Worm (Caenorhabditis elegans) whole organism, L1 larva: ENCODE measurements around the gene T28F3.11.

Experiments
- C04F5.9 ChIP-seq: sonication (generic microtip); optimal IDR thresholded peaks from 2 replicates; lab custom pipeline; 2016; ENCODE audit warnings: missing genetic modification characterization, missing compliant biosample characterization
- C34B4.2 ChIP-seq: sonication (generic microtip); optimal IDR thresholded peaks from 2 replicates; lab custom pipeline; 2017; ENCODE audit warnings: mild to moderate bottlenecking, missing genetic modification characterization, missing compliant biosample characterization
- Y116A8C.19 ChIP-seq: sonication (generic microtip); optimal IDR thresholded peaks from 2 replicates; lab custom pipeline; 2016; ENCODE audit warnings: missing compliant biosample characterization, missing genetic modification characterization, borderline replicate concordance
- aha-1 ChIP-seq: fragments of 150-350 bp; optimal IDR thresholded peaks from 2 replicates; lab custom pipeline; 2014; ENCODE audit warnings: missing biosample characterization, missing genetic modification characterization
- alr-1 ChIP-seq: fragments of 200-800 bp; sonication (Bioruptor generic); optimal IDR thresholded peaks from 2 replicates; lab custom pipeline; 2018; ENCODE audit warnings: borderline replicate concordance, mild to moderate bottlenecking, missing genetic modification characterization, missing compliant biosample characterization
- aly-2 ChIP-seq: fragments of 150-350 bp; optimal IDR thresholded peaks from 2 replicates; lab custom pipeline; 2014; ENCODE audit warnings: missing biosample characterization, missing genetic modification characterization
- ama-1 ChIP-seq: fragments of 150-350 bp; optimal IDR thresholded peaks from 2 replicates; lab custom pipeline; 2014
- blmp-1 ChIP-seq: fragments of 150-350 bp; optimal IDR thresholded peaks from 2 replicates; lab custom pipeline; 2014; ENCODE audit warnings: missing biosample characterization, missing genetic modification characterization
- ceh-82 ChIP-seq, 3 experiments: fragments of 150-350 bp in 1 of 3; sonication (generic microtip) in 2 of 3; optimal IDR thresholded peaks; 2 replicates each; lab custom pipeline; 2014 to 2017; ENCODE audit warnings: missing biosample characterization in 3 of 3, missing genetic modification characterization in 3 of 3
- ceh-88 ChIP-seq: fragments of 200-800 bp; sonication (Bioruptor generic); IDR thresholded peaks from 2 replicates; pipeline ENCODE4 v1.3.6; 2022; ENCODE audit warnings: missing genetic modification characterization, missing compliant biosample characterization
- ceh-90 ChIP-seq: sonication (generic microtip); optimal IDR thresholded peaks from 2 replicates; lab custom pipeline; 2016; ENCODE audit warnings: missing genetic modification characterization, missing compliant biosample characterization
- dsc-1 ChIP-seq: sonication (generic microtip); optimal IDR thresholded peaks from 2 replicates; lab custom pipeline; 2016; ENCODE audit warnings: mild to moderate bottlenecking, missing genetic modification characterization, missing compliant biosample characterization
- efl-1 ChIP-seq, 4 experiments: fragments of 150-350 bp; optimal IDR thresholded peaks in 3 of 4; peaks in 1 of 4; 1 replicate in 1 of 4; 2 replicates in 3 of 4; lab custom pipeline; 2014; ENCODE audit warnings: missing biosample characterization in 2 of 4, missing genetic modification characterization in 2 of 4, missing genetic modification reagents in 2 of 4
- egl-13 ChIP-seq: sonication (generic microtip); optimal IDR thresholded peaks from 2 replicates; lab custom pipeline; 2016; ENCODE audit warnings: missing genotype, missing genetic modification reagents, missing genetic modification characterization, missing compliant biosample characterization
- elt-2 ChIP-seq: sonication (generic microtip); optimal IDR thresholded peaks from 2 replicates; lab custom pipeline; 2016; ENCODE audit warnings: missing genetic modification characterization, mild to moderate bottlenecking, inconsistent platforms, missing compliant biosample characterization, missing genetic modification reagents
- elt-3 ChIP-seq, 6 experiments: fragments of 150-350 bp in 1 of 6; sonication (generic microtip); optimal IDR thresholded peaks; 2 replicates each; lab custom pipeline; 2017 to 2018; ENCODE audit warnings: missing biosample characterization in 6 of 6, missing genetic modification characterization in 6 of 6, inconsistent platforms in 1 of 6
- ets-5 ChIP-seq: fragments of 200-800 bp; sonication (Bioruptor generic); IDR thresholded peaks from 2 replicates; pipeline ENCODE4 v1.3.6; 2022; ENCODE audit warnings: missing genetic modification characterization, missing compliant biosample characterization
- fkh-4 ChIP-seq: sonication (generic microtip); optimal IDR thresholded peaks from 2 replicates; lab custom pipeline; 2016; ENCODE audit warnings: missing compliant biosample characterization, missing genetic modification characterization, borderline replicate concordance
- fkh-8 ChIP-seq: sonication (generic microtip); optimal IDR thresholded peaks from 2 replicates; lab custom pipeline; 2016; ENCODE audit warnings: mild to moderate bottlenecking, missing genetic modification characterization, missing compliant biosample characterization
- grh-1 ChIP-seq: fragments of 200-800 bp; sonication (Bioruptor generic); IDR thresholded peaks from 2 replicates; pipeline ENCODE4 v1.3.6; 2022; ENCODE audit warnings: missing genetic modification reagents, missing genetic modification characterization, missing compliant biosample characterization
- hlh-4 ChIP-seq: sonication (generic microtip); optimal IDR thresholded peaks from 2 replicates; lab custom pipeline; 2016; ENCODE audit warnings: mild to moderate bottlenecking, missing genetic modification characterization, missing compliant biosample characterization
- hpl-2 ChIP-seq: fragments of 150-350 bp; optimal IDR thresholded peaks from 2 replicates; lab custom pipeline; 2014; ENCODE audit warnings: missing biosample characterization, missing genetic modification reagents, missing genetic modification characterization
- mdl-1 ChIP-seq, 2 experiments: fragments of 150-350 bp; optimal IDR thresholded peaks; 2 replicates each; lab custom pipeline; 2014 to 2017; ENCODE audit warnings: missing biosample characterization in 2 of 2, missing genetic modification characterization in 2 of 2, inconsistent platforms in 1 of 2
- mef-2 ChIP-seq: fragments of 150-350 bp; optimal IDR thresholded peaks from 2 replicates; lab custom pipeline; 2014; ENCODE audit warnings: missing biosample characterization, missing genetic modification characterization
- nhr-19 ChIP-seq: fragments of 200-800 bp; sonication (Bioruptor generic); conservative IDR thresholded peaks from 2 replicates; pipeline ENCODE4 v1.3.6; 2022; ENCODE audit warnings: missing genetic modification characterization, missing compliant biosample characterization
- nhr-237 ChIP-seq: fragments of 150-350 bp; optimal IDR thresholded peaks from 2 replicates; lab custom pipeline; 2014; ENCODE audit warnings: missing biosample characterization, missing genetic modification characterization
- nhr-47 ChIP-seq: sonication (generic microtip); optimal IDR thresholded peaks from 2 replicates; lab custom pipeline; 2016; ENCODE audit warnings: mild to moderate bottlenecking, missing genetic modification characterization, moderate library complexity, missing compliant biosample characterization
- nhr-71 ChIP-seq: sonication (generic microtip); optimal IDR thresholded peaks from 2 replicates; lab custom pipeline; 2016; ENCODE audit warnings: mild to moderate bottlenecking, missing genetic modification characterization, moderate library complexity, missing compliant biosample characterization
- nhr-77 ChIP-seq: fragments of 150-350 bp; optimal IDR thresholded peaks from 2 replicates; lab custom pipeline; 2014; ENCODE audit warnings: missing biosample characterization, missing genetic modification characterization
- nhr-85 ChIP-seq: sonication (generic microtip); peaks from one replicate; lab custom pipeline; 2016; ENCODE audit warnings: missing genetic modification characterization, inconsistent platforms, missing compliant biosample characterization
- pag-3 ChIP-seq: sonication (generic microtip); optimal IDR thresholded peaks from 2 replicates; lab custom pipeline; 2017; ENCODE audit warnings: missing genetic modification characterization, mild to moderate bottlenecking, missing compliant biosample characterization, antibody characterized with exemption, borderline replicate concordance; ENCODE audit not compliant: insufficient read depth
- sox-4 ChIP-seq: sonication (generic microtip); optimal IDR thresholded peaks from 2 replicates; lab custom pipeline; 2016; ENCODE audit warnings: missing genetic modification characterization, missing compliant biosample characterization
- tbx-2 ChIP-seq: sonication (generic microtip); optimal IDR thresholded peaks from 2 replicates; lab custom pipeline; 2016; ENCODE audit warnings: missing genetic modification characterization, missing compliant biosample characterization
- tlp-1 ChIP-seq: fragments of 150-350 bp; optimal IDR thresholded peaks from 2 replicates; lab custom pipeline; 2014; ENCODE audit warnings: missing biosample characterization, missing genetic modification characterization
- unc-30 ChIP-seq: sonication (generic microtip); optimal IDR thresholded peaks from 2 replicates; lab custom pipeline; 2017; ENCODE audit warnings: missing biosample characterization, missing genetic modification characterization
- unc-86 ChIP-seq: sonication (generic microtip); optimal IDR thresholded peaks from 2 replicates; lab custom pipeline; 2016; ENCODE audit warnings: missing genetic modification characterization, missing compliant biosample characterization
- xbp-1 ChIP-seq: sonication (generic microtip); optimal IDR thresholded peaks from 2 replicates; lab custom pipeline; 2016; ENCODE audit warnings: missing genetic modification characterization, missing compliant biosample characterization
- zip-4 ChIP-seq: fragments of 200-800 bp; sonication (Bioruptor generic); optimal IDR thresholded peaks from 2 replicates; lab custom pipeline; 2018; ENCODE audit warnings: mild to moderate bottlenecking, missing genetic modification characterization, moderate library complexity, missing compliant biosample characterization
- ztf-4 ChIP-seq: fragments of 150-350 bp; optimal IDR thresholded peaks from 2 replicates; lab custom pipeline; 2014; ENCODE audit warnings: missing biosample characterization, missing genetic modification characterization

Gene T28F3.11

DNA sequence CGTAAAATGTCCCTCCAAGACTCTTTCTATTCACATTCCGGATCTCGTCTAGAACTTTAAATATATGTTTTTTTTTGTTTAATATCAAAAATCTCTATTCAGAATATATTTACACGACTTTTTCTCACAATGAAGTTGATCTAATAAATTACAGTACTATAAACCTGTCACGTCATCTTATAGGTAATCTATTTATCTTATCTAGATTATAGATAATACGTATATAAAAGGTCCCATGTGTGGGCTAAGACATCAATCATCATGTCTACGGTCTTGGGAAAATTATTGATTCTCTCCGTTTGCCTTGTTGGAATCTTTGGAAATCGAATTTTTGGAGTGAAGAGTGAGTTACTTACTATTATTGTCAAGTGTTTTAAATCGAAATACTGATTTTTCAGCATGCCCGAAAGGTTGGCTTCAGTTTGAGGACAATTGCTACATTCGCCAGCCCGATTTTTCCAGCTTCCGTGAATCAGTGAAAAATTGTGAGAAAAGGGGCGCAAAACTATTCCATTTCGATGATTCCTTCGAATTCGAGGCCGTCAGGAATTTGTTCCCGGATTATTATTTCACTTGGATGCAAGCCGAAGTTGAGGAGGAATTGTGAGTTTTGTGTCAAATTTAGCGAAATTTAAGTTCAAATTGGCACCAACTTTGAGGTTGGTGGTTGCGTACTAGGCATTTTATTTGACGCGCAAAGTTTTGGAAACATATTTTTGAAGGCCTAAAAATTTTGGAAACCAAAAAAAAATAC lies 14.6 kb downstream of the T28F3.11 start, which contains the start of gene clec-196 (continued):
- TF ChIP-seq tbx-2 (tag; lab: Kevin White, UChicago) (no peak), ama-1 (lab: Kevin White, UChicago) (no peak), ceh-82 (tag; optimal IDR thresholded peaks at IDR 0.05; lab: Kevin White, UChicago) (no peak), dsc-1 (tag; lab: Kevin White, UChicago) (no peak), elt-2 (no peak), efl-1 (optimal IDR thresholded peaks at IDR 0.05; lab: Kevin White, UChicago) (peak in 1 of 2 experiments; percentile 67), efl-1 (GFP tag; optimal IDR thresholded peaks at IDR 0.05 in 1 of 2; lab: Kevin White, UChicago) (peak; percentile 76 to 96), xbp-1 (no peak)

DNA sequence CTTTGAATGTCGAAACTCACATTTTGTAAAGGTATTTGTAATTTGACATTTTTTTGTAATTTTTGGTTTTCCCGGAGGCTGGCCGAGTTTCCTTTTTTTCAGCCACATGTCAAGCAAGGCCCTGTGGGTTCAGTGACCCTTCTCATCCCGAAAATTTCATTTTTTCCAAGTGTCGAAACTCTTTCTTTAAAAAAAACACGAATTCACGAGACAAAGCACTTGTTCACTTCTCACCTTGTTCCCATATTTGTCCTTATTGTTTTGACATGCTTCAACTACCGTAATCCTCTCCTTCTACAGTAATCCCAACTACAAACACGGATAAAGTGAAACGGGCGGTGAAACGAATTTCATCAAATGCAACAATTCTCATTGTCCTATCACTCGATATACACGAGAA lies 16.2 kb downstream of the T28F3.11 start, which contains the start of gene lhfp-4:
TSS of gene lhfp-4 (plus strand) at position 301 of the 400 bp plus-strand sequence.
- TF ChIP-seq hlh-4 (tag; lab: Kevin White, UChicago) (no peak), ets-5 (GFP tag; lab: Robert Waterston, UW) (no peak), efl-1 (optimal IDR thresholded peaks at IDR 0.05; lab: Kevin White, UChicago) (no peak), efl-1 (GFP tag; optimal IDR thresholded peaks at IDR 0.05 in 1 of 2; lab: Kevin White, UChicago) (peak in 1 of 2 experiments; percentile 22)

DNA sequence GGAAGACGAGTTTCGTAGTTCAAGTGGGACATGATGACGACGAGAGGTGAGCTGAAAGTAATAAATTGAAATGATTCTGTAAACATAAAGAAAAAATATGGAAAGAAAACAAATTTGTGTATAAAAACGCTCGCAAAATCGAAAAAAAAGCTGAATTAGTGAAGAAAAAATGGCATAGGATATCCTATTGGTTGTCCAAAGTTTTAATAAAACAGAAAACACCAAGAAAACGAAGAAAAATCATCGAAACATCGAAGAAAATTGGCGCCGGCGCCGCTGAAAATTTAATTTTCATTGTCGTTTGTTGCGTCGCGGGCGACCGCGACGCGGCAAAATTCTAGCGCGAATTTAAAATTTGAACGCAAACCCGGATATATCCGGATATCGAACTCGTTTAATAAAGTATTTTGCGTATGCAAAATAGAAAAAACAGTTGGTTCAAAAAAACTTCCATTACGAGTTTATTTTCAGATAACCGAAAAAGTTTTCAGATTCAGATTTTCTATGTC lies 17.8 kb downstream of the T28F3.11 start, which contains the start of gene gln-5:
TSS of gene gln-5 (minus strand) at position 51 of the 509 bp plus-strand sequence.
- TF ChIP-seq sox-4 (tag; lab: Kevin White, UChicago): no peak
- peak in 1 of 2 experiments; percentile 29 for TF ChIP-seq efl-1 (optimal IDR thresholded peaks at IDR 0.05; lab: Kevin White, UChicago)
- peak in 1 of 2 experiments; percentile 31 for TF ChIP-seq efl-1 (GFP tag; optimal IDR thresholded peaks at IDR 0.05 in 1 of 2; lab: Kevin White, UChicago)
- TF ChIP-seq, all 84 proteins: peak for 1

DNA sequence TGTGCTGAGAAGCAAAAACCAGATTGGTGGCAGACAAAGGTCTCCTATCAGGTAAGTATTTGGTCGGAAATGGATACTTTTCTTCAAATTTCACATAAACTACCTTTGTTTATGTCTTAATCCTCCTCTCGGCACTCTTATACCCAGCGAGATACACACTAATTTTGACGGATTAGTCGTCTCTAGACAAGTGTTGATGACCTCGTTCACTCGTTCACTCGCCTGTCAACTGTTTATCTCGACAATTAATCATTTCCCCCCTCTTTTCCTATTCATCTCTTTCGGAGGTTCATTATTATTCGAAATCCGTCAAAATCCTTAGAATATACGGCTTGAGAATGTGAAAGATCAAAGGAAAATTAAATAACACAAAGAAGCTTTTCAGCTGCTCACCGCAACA lies 21.8 kb downstream of the T28F3.11 start:
- TF ChIP-seq nhr-71 (tag; lab: Kevin White, UChicago) (no peak), blmp-1 (peak; percentile 12)

DNA sequence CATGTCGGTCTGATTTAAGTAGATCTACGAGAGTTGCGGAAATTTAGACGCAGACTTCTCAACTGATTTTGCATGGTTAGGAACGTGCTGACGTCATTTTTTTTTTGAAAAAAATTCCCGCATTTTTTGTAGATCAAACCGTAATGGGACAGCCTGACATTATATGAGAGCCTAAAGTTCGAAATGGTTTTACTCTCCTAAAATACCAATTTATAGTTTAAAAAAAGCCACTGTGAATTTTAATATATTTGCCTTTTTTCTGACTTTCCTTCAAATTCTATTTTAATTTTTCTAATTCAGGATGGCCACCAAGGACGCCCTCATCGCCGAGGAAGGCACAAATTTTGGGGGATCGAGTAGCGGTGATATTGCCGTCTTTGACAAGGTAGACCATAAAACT lies 22.4 kb downstream of the T28F3.11 start, which contains the start of gene atgp-1:
TSS of gene atgp-1 (plus strand) at position 301 of the 400 bp plus-strand sequence.
- TF ChIP-seq unc-30 (tag; lab: Kevin White, UChicago) (no peak), nhr-85 (tag; lab: Kevin White, UChicago) (peak; percentile 63)

DNA sequence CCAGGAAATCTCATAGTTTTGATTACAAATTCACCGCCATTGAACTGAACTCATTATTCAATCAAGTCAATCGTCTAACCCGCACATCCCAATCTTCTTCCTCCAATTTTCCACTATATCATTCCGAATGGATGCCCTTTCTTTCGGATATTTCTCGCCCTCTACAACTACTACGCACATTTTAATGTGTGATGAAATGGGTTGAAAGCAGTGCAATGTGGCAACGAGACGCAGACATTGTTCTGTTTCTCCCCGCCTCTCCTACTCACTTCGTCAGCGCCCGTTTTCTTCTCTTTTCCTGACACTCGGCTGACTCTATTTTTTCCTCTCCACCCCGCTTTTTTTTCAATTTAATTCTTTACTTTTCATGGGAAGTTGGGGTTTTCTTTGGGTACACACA lies 22.9 kb downstream of the T28F3.11 start:
- TF ChIP-seq fkh-4 (tag; lab: Kevin White, UChicago): no peak
- no peak for TF ChIP-seq C34B4.2 (tag; lab: Kevin White, UChicago)
- no peak for TF ChIP-seq mdl-1 (tag; optimal IDR thresholded peaks at IDR 0.05; lab: Kevin White, UChicago)
- no peak for TF ChIP-seq nhr-19 (GFP tag; lab: Robert Waterston, UW)
- no peak for TF ChIP-seq aly-2
- TF ChIP-seq ztf-4: no peak
- no peak for TF ChIP-seq elt-3 (tag; optimal IDR thresholded peaks at IDR 0.05; lab: Kevin White, UChicago)
- TF ChIP-seq xbp-1: peak; percentile 10
- TF ChIP-seq C04F5.9 (tag; lab: Kevin White, UChicago): no peak
- TF ChIP-seq grh-1 (GFP tag; lab: Robert Waterston, UW): no peak
- no peak for TF ChIP-seq mef-2
- no peak for TF ChIP-seq elt-2
- TF ChIP-seq alr-1 (tag; lab: Kevin White, UChicago): no peak
- TF ChIP-seq nhr-47 (tag; lab: Kevin White, UChicago): peak; percentile 38
- no peak for TF ChIP-seq unc-86
- TF ChIP-seq tlp-1 (tag; lab: Kevin White, UChicago): no peak
- TF ChIP-seq Y116A8C.19 (tag; lab: Kevin White, UChicago): no peak
- TF ChIP-seq egl-13 (tag; lab: Kevin White, UChicago): no peak
- TF ChIP-seq zip-4 (GFP tag; lab: Kevin White, UChicago): no peak
- no peak for TF ChIP-seq hpl-2 (GFP tag; lab: Kevin White, UChicago)
- no peak for TF ChIP-seq fkh-8 (tag; lab: Kevin White, UChicago)
- TF ChIP-seq nhr-237 (tag; lab: Kevin White, UChicago): no peak
- TF ChIP-seq ama-1 (lab: Kevin White, UChicago): no peak
- TF ChIP-seq aha-1 (tag; lab: Kevin White, UChicago): no peak
- TF ChIP-seq nhr-77 (tag; lab: Kevin White, UChicago): no peak
- peak; percentile 56 for TF ChIP-seq blmp-1
- TF ChIP-seq ceh-88 (GFP tag; lab: Robert Waterston, UW): no peak
- no peak for TF ChIP-seq ceh-90 (tag; lab: Kevin White, UChicago)
- peak; percentile 10 for TF ChIP-seq tbx-2 (tag; lab: Kevin White, UChicago)
- TF ChIP-seq pag-3 (tag; lab: Kevin White, UChicago): no peak
